Worm (Caenorhabditis elegans): ENCODE measurements around the gene glb-17.

glb-17 gene

ce11 chrX:9527898-9528297 lies 48.9 kb downstream of the glb-17 start (continued):
- TF ChIP-seq mdl-1 (tag; optimal IDR thresholded peaks at IDR 0.05) (peak in 1 of 2 experiments; percentile 5), tbx-2 (tag; optimal IDR thresholded peaks at IDR 0.05) (peak; percentile 4), nhr-12 (tag; optimal IDR thresholded peaks at IDR 0.05) (no peak), egl-13 (tag; optimal IDR thresholded peaks at IDR 0.05) (no peak), xbp-1 (tag; optimal IDR thresholded peaks at IDR 0.05) (no peak), zag-1 (tag; optimal IDR thresholded peaks at IDR 0.05) (no peak), ceh-82 (tag; optimal IDR thresholded peaks at IDR 0.05) (no peak), elt-3 (tag; optimal IDR thresholded peaks at IDR 0.05) (peak in 3 of 6 experiments; percentile 24 to 76 (median 51)), hlh-17 (GFP tag; optimal IDR thresholded peaks at IDR 0.05; ENCODE audit: borderline replicate concordance) (no peak), ceh-90 (tag; optimal IDR thresholded peaks at IDR 0.05) (no peak), alr-1 (tag; optimal IDR thresholded peaks at IDR 0.05; ENCODE audit: borderline replicate concordance) (no peak), ceh-8 (GFP tag; optimal IDR thresholded peaks at IDR 0.05) (no peak), dpl-1 (GFP tag; optimal IDR thresholded peaks at IDR 0.05) (no peak), lin-35 (GFP tag; optimal IDR thresholded peaks at IDR 0.05) (peak in 1 of 2 experiments; percentile 38), unc-30 (tag; optimal IDR thresholded peaks at IDR 0.05) (no peak), pax-3 (tag; optimal IDR thresholded peaks at IDR 0.05) (no peak), vab-15 (tag; optimal IDR thresholded peaks at IDR 0.05) (no peak), sptf-1 (tag; optimal IDR thresholded peaks at IDR 0.05) (no peak), lir-3 (tag; optimal IDR thresholded peaks at IDR 0.05; ENCODE audit: poor library complexity) (no peak), nhr-84 (tag; optimal IDR thresholded peaks at IDR 0.05) (no peak), hpl-2 (GFP tag; optimal IDR thresholded peaks at IDR 0.05) (no peak), nhr-20 (tag; optimal IDR thresholded peaks at IDR 0.05) (peak; percentile 63), lin-15B (tag; optimal IDR thresholded peaks at IDR 0.05) (no peak), Y116A8C.19 (tag; optimal IDR thresholded peaks at IDR 0.05; ENCODE audit: borderline replicate concordance) (no peak), nhr-19 (GFP tag; conservative IDR thresholded peaks at IDR 0.05) (no peak; the same call in 1 of the 2 replicates), nhr-85 (tag) (peak; percentile 86), tlp-1 (tag; optimal IDR thresholded peaks at IDR 0.05) (no peak), pqm-1 (tag; optimal IDR thresholded peaks at IDR 0.05) (no peak), ces-1 (GFP tag; optimal IDR thresholded peaks at IDR 0.05) (no peak), ztf-4 (tag; optimal IDR thresholded peaks at IDR 0.05) (no peak), sox-4 (tag; optimal IDR thresholded peaks at IDR 0.05) (no peak)
